Fruit fly (Drosophila melanogaster) whole organism, larva: ENCODE data around the gene Rpt6.

Experiments used
- noc ChIP-seq: fragments of 200-800 bp; sonication (Bioruptor generic); optimal IDR thresholded peaks from 3 replicates; lab custom pipeline; 2019; ENCODE audit warnings: missing biosample characterization, mild to moderate bottlenecking, missing genetic modification characterization, moderate library complexity

Rpt6 gene

dm6 chrX:21334522-21335104, 18.8 kb downstream of the Rpt6 start:
- TF ChIP-seq noc, result no peak

DNA sequence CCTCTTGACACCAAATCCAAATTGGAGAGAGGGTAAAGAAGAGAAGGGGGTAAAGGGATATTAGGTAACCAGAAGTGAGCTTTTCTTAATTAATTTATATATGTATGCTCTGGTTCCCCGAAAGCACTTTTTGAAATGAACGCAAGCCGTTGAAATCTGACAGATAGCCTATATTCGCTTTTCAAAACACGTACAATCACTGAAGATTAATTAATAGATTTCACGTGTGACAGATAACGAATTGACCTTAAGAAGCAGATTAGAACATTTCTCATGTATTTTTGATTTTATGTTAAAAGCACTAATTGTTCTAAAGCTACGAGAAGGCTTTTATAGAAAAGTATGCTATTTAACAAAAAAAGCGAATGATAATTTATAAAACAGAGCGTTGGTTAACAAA, 21.2 kb downstream of the Rpt6 start:
- TF ChIP-seq noc, result peak; percentile 10

- no peak for TF ChIP-seq noc
Measured at dm6 chrX:21338153-21338552, 22.3 kb downstream of the Rpt6 start.

dm6 chrX:21339476-21339931, 23.7 kb downstream of the Rpt6 start, which contains the start of the genes tty and fliI:
Gene tty (minus strand): TSS chrX:21339676.
Gene fliI (plus strand): TSS chrX:21339741.
- peak; percentile 60 for TF ChIP-seq noc

DNA sequence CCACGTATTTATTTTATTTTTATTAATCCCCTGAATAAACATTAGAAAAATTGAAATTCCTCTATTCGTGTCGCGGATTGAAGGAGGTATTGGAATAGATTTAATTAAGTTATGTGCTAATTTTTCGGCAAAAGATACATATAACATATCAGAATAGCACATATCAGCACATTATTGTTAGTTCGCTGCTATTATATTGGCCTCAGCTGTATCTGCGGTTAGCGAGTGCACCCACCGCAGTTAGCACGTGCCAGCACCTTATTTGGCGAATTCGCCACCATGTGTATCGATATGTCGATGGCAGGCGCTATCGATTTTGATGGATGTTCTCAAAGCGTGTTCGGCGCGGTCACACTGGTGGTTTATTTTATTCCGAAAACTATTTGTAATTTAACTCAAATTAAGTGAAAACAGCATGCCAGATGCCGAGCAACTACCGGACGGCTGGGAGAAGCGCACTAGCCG, 29.2 kb downstream of the Rpt6 start, which contains the start of gene dod:
dod (plus strand) TSS at position 323 of the 465 bp plus-strand sequence.
- peak; percentile 29 for TF ChIP-seq noc

dm6 chrX:21349800-21350309, 34.0 kb downstream of the Rpt6 start, which contains the start of the genes peng and sol:
Gene peng (minus strand): TSS chrX:21349843.
Gene sol (plus strand): TSS chrX:21350280.
- peak; percentile 67 for TF ChIP-seq noc

- no peak for TF ChIP-seq noc
Measured at dm6 chrX:21351210-21351824, 35.5 kb downstream of the Rpt6 start.

dm6 chrX:21353541-21353940, 37.7 kb downstream of the Rpt6 start:
- TF ChIP-seq noc, result peak; percentile 10

DNA sequence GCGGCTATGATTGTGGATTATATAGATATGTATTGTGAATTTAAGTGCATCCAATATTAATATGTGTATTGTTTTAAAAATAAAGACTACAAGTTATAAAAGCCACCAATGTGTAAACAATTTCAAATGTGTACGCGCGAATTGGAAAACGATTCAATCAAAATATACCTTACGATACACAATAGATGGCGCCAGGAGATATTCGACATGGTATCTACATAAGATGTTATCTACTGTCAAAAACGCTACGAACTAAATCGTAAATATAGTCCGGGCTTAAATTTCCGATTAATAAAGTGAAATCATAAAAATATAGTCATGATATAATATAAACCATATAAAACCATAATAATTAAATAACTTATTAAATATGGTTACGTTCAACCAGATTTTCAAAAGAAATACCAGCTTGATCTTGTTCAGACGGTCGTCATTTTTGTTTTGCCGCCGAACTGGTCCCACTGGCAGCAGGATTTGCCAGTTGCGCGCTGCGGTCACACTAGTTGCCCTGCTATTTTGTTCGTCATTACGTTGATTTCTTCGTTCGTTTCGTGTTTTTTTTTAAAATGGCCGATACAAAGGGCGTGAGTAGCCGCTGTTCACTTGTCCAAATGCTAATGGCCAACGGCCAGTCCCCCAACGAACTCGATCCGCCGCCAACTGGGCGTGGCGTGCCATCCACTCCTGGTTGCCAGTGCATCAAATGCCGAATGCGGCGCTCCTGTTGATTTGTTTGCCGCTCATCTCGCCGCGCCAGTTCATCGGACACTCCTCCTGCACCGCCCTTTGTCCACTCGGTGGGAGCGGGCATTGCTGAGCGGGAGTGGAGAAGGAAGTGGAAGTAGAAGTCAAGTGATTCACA, 42.2 kb downstream of the Rpt6 start, which contains the start of gene Septin1:
Septin1 (plus strand) TSS at position 477 of the 862 bp plus-strand sequence.
- TF ChIP-seq noc, result no peak

dm6 chrX:21362878-21363277, 47.0 kb downstream of the Rpt6 start, which contains the start of the genes bbx and waw:
Gene bbx (plus strand): TSS chrX:21363028.
Gene waw (plus strand): TSS chrX:21363028.
- TF ChIP-seq noc, result no peak

- no peak for TF ChIP-seq noc
Measured at dm6 chrX:21365421-21365820, 49.6 kb downstream of the Rpt6 start.

- peak; percentile 95 for TF ChIP-seq noc
Measured at dm6 chrX:21366311-21366990, 50.6 kb downstream of the Rpt6 start.
